Worm (Caenorhabditis elegans) whole organism, L1 larva: Measurements from ENCODE around the gene K08D10.10.
A peak's percentile ranks its signal among the peaks of the same experiment; 100 is the strongest.

Experiments
- C04F5.9 ChIP-seq: sonication (generic microtip); optimal IDR thresholded peaks from 2 replicates; lab custom pipeline; 2016; ENCODE audit warnings: missing genetic modification characterization, missing compliant biosample characterization
- C34B4.2 ChIP-seq: sonication (generic microtip); optimal IDR thresholded peaks from 2 replicates; lab custom pipeline; 2017; ENCODE audit warnings: mild to moderate bottlenecking, missing genetic modification characterization, missing compliant biosample characterization
- alr-1 ChIP-seq: fragments of 200-800 bp; sonication (Bioruptor generic); optimal IDR thresholded peaks from 2 replicates; lab custom pipeline; 2018; ENCODE audit warnings: borderline replicate concordance, mild to moderate bottlenecking, missing genetic modification characterization, missing compliant biosample characterization
- aly-2 ChIP-seq: fragments of 150-350 bp; optimal IDR thresholded peaks from 2 replicates; lab custom pipeline; 2014; ENCODE audit warnings: missing biosample characterization, missing genetic modification characterization
- ceh-63 ChIP-seq: fragments of 200-800 bp; sonication (Bioruptor generic); optimal IDR thresholded peaks from 2 replicates; lab custom pipeline; 2018; ENCODE audit warnings: mild to moderate bottlenecking, missing genetic modification characterization, missing compliant biosample characterization
- dsc-1 ChIP-seq: sonication (generic microtip); optimal IDR thresholded peaks from 2 replicates; lab custom pipeline; 2016; ENCODE audit warnings: mild to moderate bottlenecking, missing genetic modification characterization, missing compliant biosample characterization
- efl-1 ChIP-seq, 4 experiments: fragments of 150-350 bp; optimal IDR thresholded peaks in 3 of 4; peaks in 1 of 4; 1 replicate in 1 of 4; 2 replicates in 3 of 4; lab custom pipeline; 2014; ENCODE audit warnings: missing biosample characterization in 2 of 4, missing genetic modification characterization in 2 of 4, missing genetic modification reagents in 2 of 4
- egl-27 ChIP-seq, 2 experiments: fragments of 150-350 bp in 1 of 2; sonication (generic microtip); optimal IDR thresholded peaks; 3 replicates each; lab custom pipeline; 2017 to 2018; ENCODE audit warnings: missing biosample characterization in 2 of 2, missing genetic modification characterization in 2 of 2, missing genetic modification reagents in 2 of 2
- elt-2 ChIP-seq: sonication (generic microtip); optimal IDR thresholded peaks from 2 replicates; lab custom pipeline; 2016; ENCODE audit warnings: missing genetic modification characterization, mild to moderate bottlenecking, inconsistent platforms, missing compliant biosample characterization, missing genetic modification reagents
- elt-3 ChIP-seq, 6 experiments: fragments of 150-350 bp in 1 of 6; sonication (generic microtip); optimal IDR thresholded peaks; 2 replicates each; lab custom pipeline; 2017 to 2018; ENCODE audit warnings: missing biosample characterization in 6 of 6, missing genetic modification characterization in 6 of 6, inconsistent platforms in 1 of 6
- fkh-4 ChIP-seq: sonication (generic microtip); optimal IDR thresholded peaks from 2 replicates; lab custom pipeline; 2016; ENCODE audit warnings: missing compliant biosample characterization, missing genetic modification characterization, borderline replicate concordance
- hpl-2 ChIP-seq: fragments of 150-350 bp; optimal IDR thresholded peaks from 2 replicates; lab custom pipeline; 2014; ENCODE audit warnings: missing biosample characterization, missing genetic modification reagents, missing genetic modification characterization
- irx-1 ChIP-seq: sonication (generic microtip); optimal IDR thresholded peaks from 2 replicates; lab custom pipeline; 2016; ENCODE audit warnings: missing genetic modification characterization, missing compliant biosample characterization
- lin-13 ChIP-seq: fragments of 150-350 bp; optimal IDR thresholded peaks from 2 replicates; lab custom pipeline; 2014; ENCODE audit warnings: missing biosample characterization, missing genetic modification reagents, missing genetic modification characterization
- lin-35 ChIP-seq, 2 experiments: fragments of 150-350 bp; optimal IDR thresholded peaks; 2 replicates each; lab custom pipeline; 2014; ENCODE audit warnings: missing biosample characterization in 2 of 2, missing genetic modification characterization in 2 of 2, missing genetic modification reagents in 2 of 2
- lsy-2 ChIP-seq, 2 experiments: fragments of 150-350 bp; optimal IDR thresholded peaks; 2 replicates each; lab custom pipeline; 2014; ENCODE audit warnings: missing biosample characterization in 2 of 2, missing genetic modification characterization in 2 of 2
- mdl-1 ChIP-seq, 2 experiments: fragments of 150-350 bp; optimal IDR thresholded peaks; 2 replicates each; lab custom pipeline; 2014 to 2017; ENCODE audit warnings: missing biosample characterization in 2 of 2, missing genetic modification characterization in 2 of 2, inconsistent platforms in 1 of 2
- mef-2 ChIP-seq: fragments of 150-350 bp; optimal IDR thresholded peaks from 2 replicates; lab custom pipeline; 2014; ENCODE audit warnings: missing biosample characterization, missing genetic modification characterization
- mep-1 ChIP-seq: fragments of 150-350 bp; optimal IDR thresholded peaks from 2 replicates; lab custom pipeline; 2014; ENCODE audit warnings: missing biosample characterization, missing genetic modification characterization
- nhr-237 ChIP-seq: fragments of 150-350 bp; optimal IDR thresholded peaks from 2 replicates; lab custom pipeline; 2014; ENCODE audit warnings: missing biosample characterization, missing genetic modification characterization
- nhr-47 ChIP-seq: sonication (generic microtip); optimal IDR thresholded peaks from 2 replicates; lab custom pipeline; 2016; ENCODE audit warnings: mild to moderate bottlenecking, missing genetic modification characterization, moderate library complexity, missing compliant biosample characterization
- nhr-71 ChIP-seq: sonication (generic microtip); optimal IDR thresholded peaks from 2 replicates; lab custom pipeline; 2016; ENCODE audit warnings: mild to moderate bottlenecking, missing genetic modification characterization, moderate library complexity, missing compliant biosample characterization
- nhr-85 ChIP-seq: sonication (generic microtip); peaks from one replicate; lab custom pipeline; 2016; ENCODE audit warnings: missing genetic modification characterization, inconsistent platforms, missing compliant biosample characterization
- nhr-90 ChIP-seq: sonication (generic microtip); optimal IDR thresholded peaks from 2 replicates; lab custom pipeline; 2016; ENCODE audit warnings: mild to moderate bottlenecking, missing genetic modification characterization, missing compliant biosample characterization; ENCODE audit not compliant: poor library complexity
- pag-3 ChIP-seq: sonication (generic microtip); optimal IDR thresholded peaks from 2 replicates; lab custom pipeline; 2017; ENCODE audit warnings: missing genetic modification characterization, mild to moderate bottlenecking, missing compliant biosample characterization, antibody characterized with exemption, borderline replicate concordance; ENCODE audit not compliant: insufficient read depth
- rnt-1 ChIP-seq: sonication (generic microtip); optimal IDR thresholded peaks from 2 replicates; lab custom pipeline; 2016; ENCODE audit warnings: mild to moderate bottlenecking, missing genetic modification characterization, moderate library complexity, missing compliant biosample characterization
- skn-1 ChIP-seq: fragments of 150-350 bp; optimal IDR thresholded peaks from 2 replicates; lab custom pipeline; 2014; ENCODE audit warnings: missing biosample characterization, missing genetic modification characterization
- snpc-4 ChIP-seq: fragments of 150-350 bp; optimal IDR thresholded peaks from 2 replicates; lab custom pipeline; 2014; ENCODE audit warnings: missing biosample characterization, missing genetic modification characterization
- snu-23 ChIP-seq: sonication (generic microtip); optimal IDR thresholded peaks from 2 replicates; lab custom pipeline; 2016; ENCODE audit warnings: missing genetic modification characterization, missing compliant biosample characterization
- sptf-1 ChIP-seq: fragments of 150-350 bp; optimal IDR thresholded peaks from 2 replicates; lab custom pipeline; 2014; ENCODE audit warnings: missing biosample characterization, missing genetic modification characterization
- sup-37 ChIP-seq: fragments of 200-800 bp; sonication (Bioruptor generic); optimal IDR thresholded peaks from 2 replicates; lab custom pipeline; 2018; ENCODE audit warnings: mild to moderate bottlenecking, missing genetic modification characterization, missing compliant biosample characterization
- tbx-2 ChIP-seq: sonication (generic microtip); optimal IDR thresholded peaks from 2 replicates; lab custom pipeline; 2016; ENCODE audit warnings: missing genetic modification characterization, missing compliant biosample characterization
- tlp-1 ChIP-seq: fragments of 150-350 bp; optimal IDR thresholded peaks from 2 replicates; lab custom pipeline; 2014; ENCODE audit warnings: missing biosample characterization, missing genetic modification characterization
- unc-130 ChIP-seq: fragments of 150-350 bp; optimal IDR thresholded peaks from 2 replicates; lab custom pipeline; 2017; ENCODE audit warnings: missing biosample characterization, missing genetic modification characterization, inconsistent platforms
- unc-30 ChIP-seq: sonication (generic microtip); optimal IDR thresholded peaks from 2 replicates; lab custom pipeline; 2017; ENCODE audit warnings: missing biosample characterization, missing genetic modification characterization
- unc-86 ChIP-seq: sonication (generic microtip); optimal IDR thresholded peaks from 2 replicates; lab custom pipeline; 2016; ENCODE audit warnings: missing genetic modification characterization, missing compliant biosample characterization
- xbp-1 ChIP-seq: sonication (generic microtip); optimal IDR thresholded peaks from 2 replicates; lab custom pipeline; 2016; ENCODE audit warnings: missing genetic modification characterization, missing compliant biosample characterization
- zip-4 ChIP-seq: fragments of 200-800 bp; sonication (Bioruptor generic); optimal IDR thresholded peaks from 2 replicates; lab custom pipeline; 2018; ENCODE audit warnings: mild to moderate bottlenecking, missing genetic modification characterization, moderate library complexity, missing compliant biosample characterization
- ztf-4 ChIP-seq: fragments of 150-350 bp; optimal IDR thresholded peaks from 2 replicates; lab custom pipeline; 2014; ENCODE audit warnings: missing biosample characterization, missing genetic modification characterization

Gene K08D10.10

ce11 chrIV:4150138-4150537 is 1.9 kb upstream of the K08D10.10 start:
- peak; percentile 58 for TF ChIP-seq elt-2 (tag; lab: Kevin White, UChicago)
- no peak for TF ChIP-seq efl-1 (optimal IDR thresholded peaks at IDR 0.05; lab: Kevin White, UChicago)
- peak in 1 of 2 experiments; percentile 57 for TF ChIP-seq efl-1 (GFP tag; optimal IDR thresholded peaks at IDR 0.05 in 1 of 2; lab: Kevin White, UChicago)
- no peak for TF ChIP-seq mef-2 (tag; lab: Kevin White, UChicago)
- no peak for TF ChIP-seq unc-30 (tag; lab: Kevin White, UChicago)

ce11 chrIV:4154641-4155040 is 2.6 kb downstream of the K08D10.10 start, which contains the start of gene K08D10.14:
Gene K08D10.14 (plus strand): TSS chrIV:4154941.
- TF ChIP-seq tbx-2 (tag; lab: Kevin White, UChicago) (no peak), mef-2 (tag; lab: Kevin White, UChicago) (no peak), irx-1 (tag; lab: Kevin White, UChicago) (no peak), elt-2 (tag; lab: Kevin White, UChicago) (peak; percentile 19), xbp-1 (tag; lab: Kevin White, UChicago) (no peak)

- TF ChIP-seq ceh-63: no peak
- no peak for TF ChIP-seq nhr-237
Measured at ce11 chrIV:4162121-4162520, 10.1 kb downstream of the K08D10.10 start, which contains the start of gene scrm-5. Gene scrm-5 (plus strand): TSS chrIV:4162421.

- no peak for TF ChIP-seq snu-23 (GFP tag; lab: Kevin White, UChicago)
- no peak for TF ChIP-seq egl-27 (tag; optimal IDR thresholded peaks at IDR 0.05; lab: Kevin White, UChicago)
- no peak for TF ChIP-seq lin-13 (GFP tag; lab: Kevin White, UChicago)
- TF ChIP-seq mep-1 (tag; lab: Kevin White, UChicago): no peak
- no peak for TF ChIP-seq aly-2 (tag; lab: Kevin White, UChicago)
- TF ChIP-seq lin-35 (GFP tag; optimal IDR thresholded peaks at IDR 0.05; lab: Kevin White, UChicago): no peak
- TF ChIP-seq elt-3 (tag; optimal IDR thresholded peaks at IDR 0.05; lab: Kevin White, UChicago): no peak
- no peak for TF ChIP-seq efl-1 (optimal IDR thresholded peaks at IDR 0.05; lab: Kevin White, UChicago)
- TF ChIP-seq efl-1 (GFP tag; optimal IDR thresholded peaks at IDR 0.05 in 1 of 2; lab: Kevin White, UChicago): no peak
- TF ChIP-seq rnt-1: no peak
- TF ChIP-seq zip-4 (GFP tag; lab: Kevin White, UChicago): no peak
- TF ChIP-seq nhr-71 (tag; lab: Kevin White, UChicago): no peak
- no peak for TF ChIP-seq dsc-1 (tag; lab: Kevin White, UChicago)
- no peak for TF ChIP-seq fkh-4 (tag; lab: Kevin White, UChicago)
- no peak for TF ChIP-seq C34B4.2 (tag; lab: Kevin White, UChicago)
- TF ChIP-seq nhr-47 (tag; lab: Kevin White, UChicago): no peak
Measured at ce11 chrIV:4164392-4164791, 12.4 kb downstream of the K08D10.10 start, which contains the start of gene scrm-8. Gene scrm-8 (plus strand): TSS chrIV:4164692.

ce11 chrIV:4167296-4167695 is 15.3 kb downstream of the K08D10.10 start:
- TF ChIP-seq elt-3 (tag; optimal IDR thresholded peaks at IDR 0.05; lab: Kevin White, UChicago) (no peak), lin-35 (GFP tag; optimal IDR thresholded peaks at IDR 0.05; lab: Kevin White, UChicago) (no peak), skn-1 (tag; lab: Kevin White, UChicago) (no peak), tlp-1 (tag; lab: Kevin White, UChicago) (no peak), C04F5.9 (tag; lab: Kevin White, UChicago) (no peak), sup-37 (GFP tag; lab: Kevin White, UChicago) (no peak), unc-86 (tag; lab: Kevin White, UChicago) (no peak)

ce11 chrIV:4171531-4172163 is 19.6 kb downstream of the K08D10.10 start, which contains the start of the genes K08D10.13 and rnp-2:
Gene K08D10.13 (minus strand): TSS chrIV:4171581.
Gene rnp-2 (plus strand): TSS chrIV:4172076.
- TF ChIP-seq C04F5.9 (tag; lab: Kevin White, UChicago) (peak; percentile 16), pag-3 (tag; lab: Kevin White, UChicago) (no peak), mep-1 (tag; lab: Kevin White, UChicago) (peak; percentile 73), alr-1 (tag; lab: Kevin White, UChicago) (no peak), mdl-1 (tag; optimal IDR thresholded peaks at IDR 0.05; lab: Kevin White, UChicago) (no peak), nhr-47 (tag; lab: Kevin White, UChicago) (peak; percentile 66), nhr-90 (tag; lab: Kevin White, UChicago) (peak; percentile 59), xbp-1 (tag; lab: Kevin White, UChicago) (peak; percentile 59), unc-130 (tag; lab: Kevin White, UChicago) (peak; percentile 22), efl-1 (optimal IDR thresholded peaks at IDR 0.05; lab: Kevin White, UChicago) (peak; percentile 59 to 70), efl-1 (GFP tag; optimal IDR thresholded peaks at IDR 0.05 in 1 of 2; lab: Kevin White, UChicago) (peak; percentile 72 to 94), lsy-2 (tag; optimal IDR thresholded peaks at IDR 0.05; lab: Kevin White, UChicago) (peak; percentile 76 to 79), irx-1 (tag; lab: Kevin White, UChicago) (peak; percentile 61), hpl-2 (GFP tag; lab: Kevin White, UChicago) (no peak), nhr-85 (peak; percentile 84), ztf-4 (tag; lab: Kevin White, UChicago) (no peak), snpc-4 (tag; lab: Kevin White, UChicago) (peak; percentile 28), sptf-1 (tag; lab: Kevin White, UChicago) (no peak)
